Fruit fly (Drosophila melanogaster) whole organism, embryonic: ENCODE data around the gene CG4278.

Source experiments
- CG1024 ChIP-seq: fragments of 200-800 bp; sonication (Bioruptor generic); IDR thresholded peaks from 2 replicates; pipeline ENCODE4 v1.3.6; 2022; ENCODE audit warnings: missing biosample characterization, missing genetic modification characterization
- CG11695 ChIP-seq: fragments of 200-800 bp; sonication (Bioruptor generic); IDR thresholded peaks from 3 replicates; pipeline ENCODE4 v1.3.6; 2022; ENCODE audit warnings: missing biosample characterization, missing genetic modification characterization
- CG11696 ChIP-seq: fragments of 200-800 bp; sonication (Bioruptor generic); IDR thresholded peaks from 2 replicates; pipeline ENCODE4 v1.3.6; 2022; ENCODE audit warnings: missing biosample characterization, missing genetic modification characterization
- CG12299 ChIP-seq: fragments of 200-800 bp; sonication (Bioruptor generic); optimal IDR thresholded peaks from 2 replicates; lab custom pipeline; 2018; ENCODE audit warnings: missing biosample characterization, mild to moderate bottlenecking, missing genetic modification characterization
- CG13624 ChIP-seq: fragments of 200-800 bp; sonication (Bioruptor generic); optimal IDR thresholded peaks from 2 replicates; lab custom pipeline; 2016; ENCODE audit warnings: missing biosample characterization, missing genetic modification characterization
- CG15514 ChIP-seq: fragments of 200-800 bp; sonication (Bioruptor generic); optimal IDR thresholded peaks from 3 replicates; lab custom pipeline; 2017; ENCODE audit warnings: missing biosample characterization, missing genetic modification characterization, mild to moderate bottlenecking, moderate library complexity, missing genetic modification reagents
- CG15696 ChIP-seq: fragments of 200-800 bp; sonication (Bioruptor generic); optimal IDR thresholded peaks from 2 replicates; lab custom pipeline; 2019; ENCODE audit warnings: missing biosample characterization, mild to moderate bottlenecking, missing genetic modification characterization, moderate library complexity
- CG1602 ChIP-seq: fragments of 200-800 bp; sonication (Bioruptor generic); optimal IDR thresholded peaks from 3 replicates; lab custom pipeline; 2016; ENCODE audit warnings: missing biosample characterization, missing genetic modification characterization
- CG16813 ChIP-seq: fragments of 200-800 bp; sonication (Bioruptor generic); IDR thresholded peaks from 3 replicates; pipeline ENCODE4 v1.3.6; 2022; ENCODE audit warnings: missing biosample characterization, missing genetic modification characterization; ENCODE audit not compliant: partially characterized antibody
- CG17802 ChIP-seq: fragments of 200-800 bp; sonication (Bioruptor generic); optimal IDR thresholded peaks from 2 replicates; lab custom pipeline; 2018; ENCODE audit warnings: missing biosample characterization, mild to moderate bottlenecking, missing genetic modification characterization, moderate library complexity
- CG17829 ChIP-seq: fragments of 200-800 bp; optimal IDR thresholded peaks from 2 replicates; lab custom pipeline; 2019; ENCODE audit warnings: missing biosample characterization, mild to moderate bottlenecking, missing genetic modification characterization, moderate library complexity
- CG18599 ChIP-seq: fragments of 200-800 bp; sonication (Bioruptor generic); optimal IDR thresholded peaks from 3 replicates; lab custom pipeline; 2017; ENCODE audit warnings: missing biosample characterization, missing genetic modification characterization, mild to moderate bottlenecking, moderate library complexity, missing genetic modification reagents
- CG30403 ChIP-seq: fragments of 200-800 bp; sonication (Bioruptor generic); optimal IDR thresholded peaks from 3 replicates; lab custom pipeline; 2016; ENCODE audit warnings: missing biosample characterization, missing genetic modification characterization
- CG33557 ChIP-seq: fragments of 200-800 bp; sonication (Bioruptor generic); optimal IDR thresholded peaks from 2 replicates; lab custom pipeline; 2019; ENCODE audit warnings: missing biosample characterization, mild to moderate bottlenecking, missing genetic modification characterization, moderate library complexity
- CG4404 ChIP-seq: fragments of 200-800 bp; sonication (Bioruptor generic); IDR thresholded peaks from 2 replicates; pipeline ENCODE4 v1.3.6; 2022; ENCODE audit warnings: missing biosample characterization, missing genetic modification characterization
- CG4730 ChIP-seq: fragments of 200-800 bp; sonication (Bioruptor generic); IDR thresholded peaks from 2 replicates; pipeline ENCODE4 v1.3.6; 2022; ENCODE audit warnings: missing biosample characterization, missing genetic modification characterization
- CG6854 ChIP-seq: fragments of 200-800 bp; sonication (Bioruptor generic); optimal IDR thresholded peaks from 3 replicates; lab custom pipeline; 2017; ENCODE audit warnings: missing biosample characterization, mild to moderate bottlenecking, missing genetic modification characterization
- CG8089 ChIP-seq: fragments of 200-800 bp; sonication (Bioruptor generic); optimal IDR thresholded peaks from 3 replicates; lab custom pipeline; 2016; ENCODE audit warnings: missing biosample characterization, missing genetic modification characterization
- CG9797 ChIP-seq: fragments of 200-800 bp; sonication (Bioruptor generic); optimal IDR thresholded peaks from 3 replicates; lab custom pipeline; 2018; ENCODE audit warnings: missing biosample characterization, mild to moderate bottlenecking, missing genetic modification characterization
- CG9876 ChIP-seq: fragments of 200-800 bp; sonication (Bioruptor generic); optimal IDR thresholded peaks from 2 replicates; lab custom pipeline; 2016; ENCODE audit warnings: missing biosample characterization, missing genetic modification characterization
- D ChIP-seq, 2 experiments: fragments of 200-800 bp in 1 of 2; fragments of >200 bp in 1 of 2; sonication (Bioruptor generic) in 1 of 2; optimal IDR thresholded peaks; 2 replicates in 1 of 2; 3 replicates in 1 of 2; lab custom pipeline; 2017; ENCODE audit warnings: mild to moderate bottlenecking in 1 of 2, missing biosample characterization in 1 of 2, missing genetic modification characterization in 1 of 2, missing genetic modification reagents in 1 of 2
- Dek ChIP-seq: fragments of 200-800 bp; sonication (Bioruptor generic); optimal IDR thresholded peaks from 3 replicates; lab custom pipeline; 2019; ENCODE audit warnings: missing biosample characterization, mild to moderate bottlenecking, missing genetic modification characterization, moderate library complexity
- E2f2 ChIP-seq: fragments of 200-800 bp; sonication (Bioruptor generic); IDR thresholded peaks from 2 replicates; pipeline ENCODE4 v1.3.6; 2022; ENCODE audit warnings: missing biosample characterization, missing genetic modification characterization
- Fer3 ChIP-seq: fragments of 200-800 bp; sonication (Bioruptor generic); optimal IDR thresholded peaks from 2 replicates; lab custom pipeline; 2018; ENCODE audit warnings: missing biosample characterization, mild to moderate bottlenecking, missing genetic modification characterization, moderate library complexity
- Gsc ChIP-seq: fragments of 200-800 bp; sonication (Bioruptor generic); IDR thresholded peaks from 2 replicates; pipeline ENCODE4 v1.3.6; 2022; ENCODE audit warnings: missing biosample characterization, missing genetic modification characterization
- HHEX ChIP-seq: fragments of 200-800 bp; sonication (Bioruptor generic); optimal IDR thresholded peaks from 3 replicates; lab custom pipeline; 2017; ENCODE audit warnings: missing biosample characterization, mild to moderate bottlenecking, missing genetic modification characterization, missing genetic modification reagents
- MBD-R2 ChIP-seq: fragments of 200-800 bp; sonication (Bioruptor generic); IDR thresholded peaks from 2 replicates; pipeline ENCODE4 v1.3.6; 2022; ENCODE audit warnings: missing biosample characterization, missing genetic modification characterization
- NC2β ChIP-seq: fragments of 200-800 bp; sonication (Bioruptor generic); optimal IDR thresholded peaks from 2 replicates; lab custom pipeline; 2016; ENCODE audit warnings: missing biosample characterization, missing genetic modification characterization
- Poxn ChIP-seq: fragments of 200-800 bp; sonication (Bioruptor generic); IDR thresholded peaks from 2 replicates; pipeline ENCODE4 v1.3.6; 2022; ENCODE audit warnings: missing biosample characterization, missing genetic modification characterization
- Ptx1 ChIP-seq: fragments of 200-800 bp; sonication (Bioruptor generic); IDR thresholded peaks from 2 replicates; pipeline ENCODE4 v1.3.6; 2022; ENCODE audit warnings: missing biosample characterization, missing genetic modification characterization
- Rx ChIP-seq: fragments of 200-800 bp; sonication (Bioruptor generic); IDR thresholded peaks from 2 replicates; pipeline ENCODE4 v1.3.6; 2022; ENCODE audit warnings: missing biosample characterization, missing genetic modification characterization
- Sox102F ChIP-seq: fragments of 200-800 bp; sonication (Bioruptor generic); optimal IDR thresholded peaks from 2 replicates; lab custom pipeline; 2018; ENCODE audit warnings: missing biosample characterization, mild to moderate bottlenecking, missing genetic modification characterization, moderate library complexity
- Usf ChIP-seq: fragments of 200-800 bp; sonication (Bioruptor generic); optimal IDR thresholded peaks from 2 replicates; lab custom pipeline; 2017; ENCODE audit warnings: missing genotype, missing biosample characterization, missing genetic modification characterization
- ab ChIP-seq: fragments of 200-800 bp; sonication (Bioruptor generic); optimal IDR thresholded peaks from 2 replicates; lab custom pipeline; 2016; ENCODE audit warnings: missing biosample characterization, missing genetic modification characterization
- amos ChIP-seq: fragments of 200-800 bp; sonication (Bioruptor generic); IDR thresholded peaks from 2 replicates; pipeline ENCODE4 v1.3.6; 2022; ENCODE audit warnings: missing biosample characterization, missing genetic modification characterization; ENCODE audit not compliant: partially characterized antibody
- cato ChIP-seq: fragments of 200-800 bp; sonication (Bioruptor generic); optimal IDR thresholded peaks from 2 replicates; lab custom pipeline; 2016; ENCODE audit warnings: missing biosample characterization, missing genetic modification characterization, borderline replicate concordance
- croc ChIP-seq: fragments of 200-800 bp; sonication (Bioruptor generic); conservative IDR thresholded peaks from 3 replicates; pipeline ENCODE4 v1.3.6; 2022; ENCODE audit warnings: missing biosample characterization, missing genetic modification characterization
- crp ChIP-seq, 2 experiments: fragments of 200-800 bp; sonication (Bioruptor generic); optimal IDR thresholded peaks; 2 replicates in 1 of 2; 3 replicates in 1 of 2; lab custom pipeline; 2017; ENCODE audit warnings: missing biosample characterization in 2 of 2, missing genetic modification characterization in 2 of 2, mild to moderate bottlenecking in 1 of 2, moderate library complexity in 1 of 2
- dati ChIP-seq: fragments of 200-800 bp; sonication (Bioruptor generic); IDR thresholded peaks from 2 replicates; pipeline ENCODE4 v1.3.6; 2022; ENCODE audit warnings: missing biosample characterization, missing genetic modification characterization
- exex ChIP-seq: fragments of 200-800 bp; sonication (Bioruptor generic); optimal IDR thresholded peaks from 4 replicates; lab custom pipeline; 2018; ENCODE audit warnings: missing biosample characterization, mild to moderate bottlenecking, missing genetic modification characterization, moderate library complexity
- lab ChIP-seq: fragments of 200-800 bp; sonication (Bioruptor generic); optimal IDR thresholded peaks from 3 replicates; lab custom pipeline; 2017; ENCODE audit warnings: missing biosample characterization, missing genetic modification characterization, mild to moderate bottlenecking, moderate library complexity, missing genetic modification reagents
- pnt ChIP-seq: fragments of 200-800 bp; sonication (Bioruptor generic); optimal IDR thresholded peaks from 3 replicates; lab custom pipeline; 2016; ENCODE audit warnings: missing biosample characterization, missing genetic modification characterization
- pum ChIP-seq: fragments of 200-800 bp; sonication (Bioruptor generic); optimal IDR thresholded peaks from 2 replicates; lab custom pipeline; 2016; ENCODE audit warnings: missing biosample characterization, missing genetic modification characterization
- row ChIP-seq: fragments of 200-800 bp; sonication (Bioruptor generic); IDR thresholded peaks from 3 replicates; pipeline ENCODE4 v1.3.6; 2022; ENCODE audit warnings: missing biosample characterization, missing genetic modification characterization
- salm ChIP-seq: fragments of 200-800 bp; sonication (Bioruptor generic); optimal IDR thresholded peaks from 2 replicates; lab custom pipeline; 2018; ENCODE audit warnings: missing biosample characterization, mild to moderate bottlenecking, missing genetic modification characterization
- tin ChIP-seq: fragments of 200-800 bp; sonication (Bioruptor generic); optimal IDR thresholded peaks from 3 replicates; lab custom pipeline; 2016; ENCODE audit warnings: missing biosample characterization, missing genetic modification characterization
- toy ChIP-seq: fragments of 200-800 bp; sonication (Bioruptor generic); IDR thresholded peaks from 2 replicates; pipeline ENCODE4 v1.3.6; 2022; ENCODE audit warnings: missing biosample characterization, missing genetic modification characterization
- trem ChIP-seq: fragments of 200-800 bp; optimal IDR thresholded peaks from 3 replicates; lab custom pipeline; 2019; ENCODE audit warnings: missing biosample characterization, mild to moderate bottlenecking, missing genetic modification characterization, moderate library complexity
- tx ChIP-seq: fragments of 200-800 bp; sonication (Bioruptor generic); optimal IDR thresholded peaks from 2 replicates; lab custom pipeline; 2016; ENCODE audit warnings: missing biosample characterization, missing genetic modification characterization

The CG4278 gene

DNA sequence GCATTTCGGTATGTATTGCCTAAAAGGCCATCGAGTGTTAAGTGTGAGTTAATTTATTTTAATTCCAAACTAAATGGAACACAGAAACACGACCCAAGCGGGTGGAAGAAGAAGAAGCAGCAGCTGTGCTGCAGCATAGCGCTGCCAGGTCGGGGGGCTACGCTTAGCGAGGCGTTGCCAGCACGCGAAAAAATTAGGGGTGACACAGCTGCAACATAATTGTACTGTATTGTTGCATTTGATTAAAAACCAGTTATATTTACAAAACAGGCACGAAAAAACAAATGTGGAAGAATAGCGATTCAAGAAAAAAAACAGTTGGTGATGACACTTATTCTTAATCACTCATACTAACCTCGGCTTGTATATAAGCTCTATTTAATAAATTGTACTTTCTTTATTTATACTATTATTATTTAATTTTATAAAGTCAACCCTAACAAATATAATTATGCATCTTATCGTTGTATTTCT is 23.3 kb downstream of the CG4278 start (continued):
- TF ChIP-seq CG18599 (GFP tag; lab: Kevin White, UChicago) (peak; percentile 76), pnt (GFP tag; lab: Kevin White, UChicago) (peak; percentile 63), tx (GFP tag; lab: Kevin White, UChicago) (peak; percentile 57), Sox102F (GFP tag; lab: Kevin White, UChicago) (peak; percentile 76), Gsc (GFP tag; lab: Robert Waterston, UW) (0 out of 2 replicates have a peak, but pooled peaks have one; percentile 20), lab (GFP tag; lab: Kevin White, UChicago) (no peak), Dek (peak; percentile 63), tin (GFP tag; lab: Kevin White, UChicago) (peak; percentile 53), CG4730 (peak; percentile 69), ab (GFP tag; lab: Kevin White, UChicago) (peak; percentile 46), salm (tag; lab: Kevin White, UChicago) (peak; percentile 10), E2f2 (GFP tag; lab: Robert Waterston, UW) (peak; percentile 35; the same call in 1 of the 2 replicates), CG1602 (GFP tag; lab: Kevin White, UChicago) (peak; percentile 65), Rx (GFP tag; lab: Robert Waterston, UW) (peak; percentile 78), amos (GFP tag; lab: Robert Waterston, UW) (peak; percentile 72), CG33557 (GFP tag; lab: Kevin White, UChicago) (peak; percentile 33), CG6854 (peak; percentile 41), exex (tag; lab: Kevin White, UChicago) (peak; percentile 23), CG17829 (tag; lab: Kevin White, UChicago) (peak; percentile 70), CG17802 (tag; lab: Kevin White, UChicago) (peak; percentile 35), CG11695 (GFP tag; lab: Robert Waterston, UW) (peak; percentile 55; the same call in 1 of the 3 replicates), trem (tag; lab: Kevin White, UChicago) (peak; percentile 37), Usf (peak; percentile 30), NC2β (GFP tag; lab: Kevin White, UChicago) (no peak), CG1024 (GFP tag; lab: Robert Waterston, UW) (peak; percentile 54), pum (GFP tag; lab: Kevin White, UChicago) (peak; percentile 53), crp (GFP tag; optimal IDR thresholded peaks at IDR 0.05; lab: Kevin White, UChicago) (peak in 1 of 2 experiments; percentile 79), CG15696 (tag; lab: Kevin White, UChicago) (peak; percentile 59), toy (GFP tag; lab: Robert Waterston, UW) (0 out of 2 replicates have a peak, but pooled peaks have one; percentile 16), row (GFP tag; lab: Robert Waterston, UW) (peak; percentile 88), CG4404 (GFP tag; lab: Robert Waterston, UW) (peak; percentile 60), CG15514 (GFP tag; lab: Kevin White, UChicago) (peak; percentile 60), CG8089 (GFP tag; lab: Kevin White, UChicago) (peak; percentile 19), CG9797 (GFP tag; lab: Kevin White, UChicago) (no peak), CG12299 (tag; lab: Kevin White, UChicago) (no peak), CG13624 (GFP tag; lab: Kevin White, UChicago) (peak; percentile 55), HHEX (GFP tag; lab: Kevin White, UChicago) (no peak), CG30403 (GFP tag; lab: Kevin White, UChicago) (peak; percentile 76), CG16813 (GFP tag; lab: Robert Waterston, UW) (peak; percentile 41; the same call in 2 of the 3 replicates), Poxn (GFP tag; lab: Robert Waterston, UW) (no peak), CG11696 (0 out of 2 replicates have a peak, but pooled peaks have one; percentile 26), Fer3 (tag; lab: Kevin White, UChicago) (no peak), dati (GFP tag; lab: Robert Waterston, UW) (no peak), croc (GFP tag; lab: Robert Waterston, UW) (peak; percentile 53; the same call in 2 of the 3 replicates), cato (peak; percentile 66), CG9876 (peak; percentile 40), MBD-R2 (GFP tag; lab: Robert Waterston, UW) (peak; percentile 77), Ptx1 (GFP tag; lab: Robert Waterston, UW) (peak; percentile 86), D (optimal IDR thresholded peaks at IDR 0.05; lab: Kevin White, UChicago) (no peak), D (GFP tag; optimal IDR thresholded peaks at IDR 0.05; lab: Kevin White, UChicago) (peak; percentile 50)
